Fruit fly (Drosophila melanogaster) whole organism, embryonic: ENCODE results near the gene CG32681.
A peak's percentile ranks its signal among the peaks of the same experiment; 100 is the strongest.

Source experiments
- Abd-B ChIP-seq: fragments of 200-800 bp; sonication (Bioruptor generic); optimal IDR thresholded peaks from 2 replicates; lab custom pipeline; 2018; ENCODE audit warnings: missing biosample characterization, mild to moderate bottlenecking, missing genetic modification characterization, moderate library complexity
- Adf1 ChIP-seq: fragments of 200-800 bp; sonication (Bioruptor generic); IDR thresholded peaks from 2 replicates; pipeline ENCODE4 v1.3.6; 2022; ENCODE audit warnings: missing biosample characterization, missing genetic modification characterization
- Antp ChIP-seq: fragments of 200-800 bp; sonication (Bioruptor generic); optimal IDR thresholded peaks from 3 replicates; lab custom pipeline; 2016; ENCODE audit warnings: missing biosample characterization, missing genetic modification characterization
- Bdp1 ChIP-seq: fragments of 200-800 bp; sonication (Bioruptor generic); optimal IDR thresholded peaks from 3 replicates; lab custom pipeline; 2016; ENCODE audit warnings: missing biosample characterization, missing genetic modification characterization
- Bgb ChIP-seq: fragments of 200-800 bp; sonication (Bioruptor generic); IDR thresholded peaks from 2 replicates; pipeline ENCODE4 v1.3.6; 2022; ENCODE audit warnings: missing biosample characterization, missing genetic modification characterization; ENCODE audit not compliant: partially characterized antibody
- BtbVII ChIP-seq: fragments of 200-800 bp; sonication (Bioruptor generic); optimal IDR thresholded peaks from 3 replicates; lab custom pipeline; 2017; ENCODE audit warnings: missing biosample characterization, mild to moderate bottlenecking, missing genetic modification characterization
- CG10431 ChIP-seq: fragments of 200-800 bp; sonication (Bioruptor generic); optimal IDR thresholded peaks from 3 replicates; lab custom pipeline; 2018; ENCODE audit warnings: missing biosample characterization, mild to moderate bottlenecking, missing genetic modification characterization
- CG11696 ChIP-seq: fragments of 200-800 bp; sonication (Bioruptor generic); IDR thresholded peaks from 2 replicates; pipeline ENCODE4 v1.3.6; 2022; ENCODE audit warnings: missing biosample characterization, missing genetic modification characterization
- CG12299 ChIP-seq: fragments of 200-800 bp; sonication (Bioruptor generic); optimal IDR thresholded peaks from 2 replicates; lab custom pipeline; 2018; ENCODE audit warnings: missing biosample characterization, mild to moderate bottlenecking, missing genetic modification characterization
- CG13296 ChIP-seq: fragments of 200-800 bp; sonication (Bioruptor generic); optimal IDR thresholded peaks from 3 replicates; lab custom pipeline; 2018; ENCODE audit warnings: missing biosample characterization, mild to moderate bottlenecking, missing genetic modification characterization
- CG15073 ChIP-seq: fragments of 200-800 bp; sonication (Bioruptor generic); optimal IDR thresholded peaks from 2 replicates; lab custom pipeline; 2016; ENCODE audit warnings: missing biosample characterization, missing genetic modification characterization
- CG1529 ChIP-seq: fragments of 200-800 bp; sonication (Bioruptor generic); optimal IDR thresholded peaks from 3 replicates; lab custom pipeline; 2018; ENCODE audit warnings: missing biosample characterization, missing genetic modification characterization
- CG18011 ChIP-seq: fragments of 200-800 bp; sonication (Bioruptor generic); optimal IDR thresholded peaks from 2 replicates; lab custom pipeline; 2017; ENCODE audit warnings: missing biosample characterization, missing genetic modification characterization, mild to moderate bottlenecking, moderate library complexity, missing genotype
- CG2199 ChIP-seq: fragments of 200-800 bp; sonication (Bioruptor generic); IDR thresholded peaks from 3 replicates; pipeline ENCODE4 v1.3.6; 2022; ENCODE audit warnings: missing biosample characterization, missing genetic modification characterization
- CG2712 ChIP-seq: fragments of 200-800 bp; optimal IDR thresholded peaks from 3 replicates; lab custom pipeline; 2019; ENCODE audit warnings: missing biosample characterization, mild to moderate bottlenecking, missing genetic modification characterization, moderate library complexity
- CG31388 ChIP-seq: fragments of 200-800 bp; sonication (Bioruptor generic); optimal IDR thresholded peaks from 2 replicates; lab custom pipeline; 2016; ENCODE audit warnings: missing biosample characterization, missing genetic modification characterization
- CG3407 ChIP-seq: fragments of 200-800 bp; sonication (Bioruptor generic); optimal IDR thresholded peaks from 2 replicates; lab custom pipeline; 2018; ENCODE audit warnings: missing biosample characterization, mild to moderate bottlenecking, missing genetic modification characterization
- CG3726 ChIP-seq: fragments of 200-800 bp; sonication (Bioruptor generic); IDR thresholded peaks from 3 replicates; pipeline ENCODE4, ENCODE4 v1.3.6; 2022; ENCODE audit warnings: missing biosample characterization, missing genetic modification characterization
- CG42726 ChIP-seq: fragments of 200-800 bp; sonication (Bioruptor generic); IDR thresholded peaks from 2 replicates; pipeline ENCODE4 v1.3.6; 2022; ENCODE audit warnings: missing biosample characterization, missing genetic modification characterization; ENCODE audit not compliant: partially characterized antibody
- CG4328 ChIP-seq: fragments of 200-800 bp; sonication (Bioruptor generic); optimal IDR thresholded peaks from 3 replicates; lab custom pipeline; 2017; ENCODE audit warnings: missing biosample characterization, missing genetic modification reagents, missing genetic modification characterization
- CG4360 ChIP-seq: fragments of 200-800 bp; sonication (Bioruptor generic); IDR thresholded peaks from 2 replicates; pipeline ENCODE4 v1.3.6; 2022; ENCODE audit warnings: missing biosample characterization, missing genetic modification characterization
- CG43689 ChIP-seq: fragments of 200-800 bp; sonication (Bioruptor generic); IDR thresholded peaks from 2 replicates; pipeline ENCODE4 v1.3.6; 2022; ENCODE audit warnings: missing biosample characterization, missing genetic modification characterization
- CG4404 ChIP-seq: fragments of 200-800 bp; sonication (Bioruptor generic); IDR thresholded peaks from 2 replicates; pipeline ENCODE4 v1.3.6; 2022; ENCODE audit warnings: missing biosample characterization, missing genetic modification characterization
- CG4854 ChIP-seq: fragments of 200-800 bp; sonication (Bioruptor generic); optimal IDR thresholded peaks from 2 replicates; lab custom pipeline; 2016; ENCODE audit warnings: missing biosample characterization, missing genetic modification characterization, inconsistent platforms
- CG7271 ChIP-seq: fragments of 200-800 bp; sonication (Bioruptor generic); optimal IDR thresholded peaks from 2 replicates; lab custom pipeline; 2018; ENCODE audit warnings: missing biosample characterization, mild to moderate bottlenecking, missing genetic modification characterization, moderate library complexity
- CG7839 ChIP-seq: fragments of 200-800 bp; sonication (Bioruptor generic); optimal IDR thresholded peaks from 3 replicates; lab custom pipeline; 2018; ENCODE audit warnings: missing biosample characterization, mild to moderate bottlenecking, missing genetic modification characterization, moderate library complexity
- CG8290 ChIP-seq, 3 experiments: fragments of 200-800 bp; sonication (Bioruptor generic); optimal IDR thresholded peaks; 2 replicates each; lab custom pipeline; 2016 to 2019; ENCODE audit warnings: missing biosample characterization in 3 of 3, missing genetic modification characterization in 3 of 3, mild to moderate bottlenecking in 2 of 3, moderate library complexity in 1 of 3
- Chrac-16 ChIP-seq: fragments of 200-800 bp; sonication (Bioruptor generic); optimal IDR thresholded peaks from 3 replicates; lab custom pipeline; 2016; ENCODE audit warnings: missing biosample characterization, missing genetic modification characterization
- D ChIP-seq, 2 experiments: fragments of 200-800 bp in 1 of 2; fragments of >200 bp in 1 of 2; sonication (Bioruptor generic) in 1 of 2; optimal IDR thresholded peaks; 2 replicates in 1 of 2; 3 replicates in 1 of 2; lab custom pipeline; 2017; ENCODE audit warnings: mild to moderate bottlenecking in 1 of 2, missing biosample characterization in 1 of 2, missing genetic modification characterization in 1 of 2, missing genetic modification reagents in 1 of 2
- D19A ChIP-seq: fragments of 200-800 bp; optimal IDR thresholded peaks from 3 replicates; lab custom pipeline; 2019; ENCODE audit warnings: missing biosample characterization, mild to moderate bottlenecking, missing genetic modification characterization, moderate library complexity
- Dad ChIP-seq: fragments of 200-800 bp; sonication (Bioruptor generic); optimal IDR thresholded peaks from 3 replicates; lab custom pipeline; 2016; ENCODE audit warnings: missing biosample characterization, missing genetic modification characterization
- Dfd ChIP-seq, 2 experiments: fragments of >200 bp; optimal IDR thresholded peaks; 2 replicates each; lab custom pipeline; 2017; ENCODE audit warnings: missing biosample characterization in 2 of 2, missing genetic modification characterization in 2 of 2
- Dref ChIP-seq: fragments of 200-800 bp; sonication (Bioruptor generic); IDR thresholded peaks from 2 replicates; pipeline ENCODE4 v1.3.6; 2022; ENCODE audit warnings: missing biosample characterization, missing genetic modification characterization
- ERR ChIP-seq: fragments of 200-800 bp; sonication (Bioruptor generic); optimal IDR thresholded peaks from 2 replicates; lab custom pipeline; 2016; ENCODE audit warnings: missing biosample characterization, missing genetic modification characterization
- GATAe ChIP-seq: fragments of 200-800 bp; sonication (Bioruptor generic); conservative IDR thresholded peaks from 2 replicates; pipeline ENCODE4 v1.3.6; 2022; ENCODE audit warnings: missing biosample characterization, missing genetic modification characterization
- Oaz ChIP-seq: fragments of 200-800 bp; sonication (Bioruptor generic); IDR thresholded peaks from 2 replicates; pipeline ENCODE4 v1.3.6; 2022; ENCODE audit warnings: missing biosample characterization, missing genetic modification characterization
- Scr ChIP-seq: fragments of 200-800 bp; sonication (Bioruptor generic); IDR thresholded peaks from 2 replicates; pipeline ENCODE4 v1.3.6; 2022; ENCODE audit warnings: missing biosample characterization, missing genetic modification characterization; ENCODE audit not compliant: partially characterized antibody
- Trl ChIP-seq, 3 experiments: fragments of >200 bp in 2 of 3; fragments of 200-800 bp in 1 of 3; sonication (Bioruptor generic) in 1 of 3; optimal IDR thresholded peaks; 2 replicates in 1 of 3; 3 replicates in 2 of 3; lab custom pipeline; 2016 to 2017; ENCODE audit warnings: missing biosample characterization in 1 of 3, missing genetic modification characterization in 1 of 3
- al ChIP-seq: fragments of 200-800 bp; sonication (Bioruptor generic); IDR thresholded peaks from 2 replicates; pipeline ENCODE4 v1.3.6; 2022; ENCODE audit warnings: missing biosample characterization, missing genetic modification characterization
- btn ChIP-seq: fragments of 200-800 bp; sonication (Bioruptor generic); optimal IDR thresholded peaks from 2 replicates; lab custom pipeline; 2016; ENCODE audit warnings: missing biosample characterization, missing genetic modification characterization
- crol ChIP-seq: fragments of 200-800 bp; sonication (Bioruptor generic); IDR thresholded peaks from 2 replicates; pipeline ENCODE4 v1.3.6; 2022; ENCODE audit warnings: missing biosample characterization, missing genetic modification characterization
- dimm ChIP-seq: fragments of 200-800 bp; sonication (Bioruptor generic); IDR thresholded peaks from 2 replicates; pipeline ENCODE4 v1.3.6; 2022; ENCODE audit warnings: missing biosample characterization, missing genetic modification characterization
- dpn ChIP-seq, 2 experiments: fragments of 200-800 bp; sonication (Bioruptor generic); optimal IDR thresholded peaks; 3 replicates each; lab custom pipeline; 2016; ENCODE audit warnings: missing biosample characterization in 2 of 2, missing genetic modification characterization in 2 of 2
- fd3F ChIP-seq: fragments of 200-800 bp; sonication (Bioruptor generic); optimal IDR thresholded peaks from 2 replicates; lab custom pipeline; 2018; ENCODE audit warnings: missing biosample characterization, mild to moderate bottlenecking, missing genetic modification characterization, moderate library complexity
- lilli ChIP-seq: fragments of 200-800 bp; sonication (Bioruptor generic); optimal IDR thresholded peaks from 3 replicates; lab custom pipeline; 2016; ENCODE audit warnings: missing biosample characterization, missing genetic modification characterization
- pita ChIP-seq: fragments of 200-800 bp; sonication (Bioruptor generic); optimal IDR thresholded peaks from 2 replicates; lab custom pipeline; 2017; ENCODE audit warnings: missing biosample characterization, mild to moderate bottlenecking, missing genetic modification characterization
- schlank ChIP-seq: fragments of 200-800 bp; sonication (Bioruptor generic); optimal IDR thresholded peaks from 2 replicates; lab custom pipeline; 2018; ENCODE audit warnings: missing biosample characterization, mild to moderate bottlenecking, missing genetic modification characterization
- scrt ChIP-seq: fragments of 200-800 bp; sonication (Bioruptor generic); optimal IDR thresholded peaks from 2 replicates; lab custom pipeline; 2018; ENCODE audit warnings: missing biosample characterization, mild to moderate bottlenecking, missing genetic modification characterization, moderate library complexity
- ssp ChIP-seq: fragments of 200-800 bp; sonication (Bioruptor generic); IDR thresholded peaks from 2 replicates; pipeline ENCODE4 v1.3.6; 2022; ENCODE audit warnings: missing biosample characterization, missing genetic modification characterization

The CG32681 gene

DNA sequence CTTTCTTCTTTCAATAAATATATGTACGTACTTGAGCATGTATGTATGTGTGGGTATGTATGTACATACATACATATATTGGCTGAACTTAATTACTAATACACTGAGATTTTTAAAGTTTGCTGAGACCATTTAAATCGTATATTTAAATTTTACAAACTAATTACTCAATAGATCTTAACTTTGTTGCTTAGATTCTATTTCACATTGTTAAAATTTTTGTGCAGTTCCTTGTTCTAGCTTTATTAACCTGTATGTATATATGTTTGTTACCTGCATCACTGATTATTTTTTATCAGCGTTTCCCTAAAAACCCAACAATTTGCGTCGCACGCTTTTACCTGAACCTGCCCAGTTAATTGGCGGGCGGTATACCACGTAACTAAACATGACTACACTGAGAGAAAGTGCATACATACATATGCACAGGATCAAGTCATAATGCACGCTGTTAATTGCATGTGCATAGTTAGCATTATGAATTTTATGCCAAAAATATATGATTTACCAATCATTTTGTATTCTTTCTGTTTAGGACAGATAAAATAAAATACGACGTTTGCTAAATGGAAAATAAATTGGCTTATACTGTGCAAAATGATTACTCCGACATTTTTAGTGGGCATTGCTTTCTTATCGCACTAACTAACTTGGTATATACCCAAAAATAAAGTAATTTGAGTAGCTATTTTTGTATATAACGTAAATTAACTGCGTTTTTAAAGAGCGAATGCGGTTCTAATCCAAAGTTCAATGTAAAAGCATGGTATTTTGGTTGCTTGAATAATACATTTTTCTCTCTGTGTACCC, 18.4 kb downstream of the CG32681 start (continued):
- no peak for TF ChIP-seq CG3407 (GFP tag; lab: Kevin White, UChicago)
- TF ChIP-seq Trl (optimal IDR thresholded peaks at IDR 0.05; lab: Kevin White, UChicago): no peak
- peak; percentile 26 for TF ChIP-seq Trl (GFP tag; optimal IDR thresholded peaks at IDR 0.05; lab: Kevin White, UChicago)
- TF ChIP-seq CG11696 (GFP tag; lab: Robert Waterston, UW): no peak
- no peak for TF ChIP-seq Bgb
- no peak for TF ChIP-seq pita (GFP tag; lab: Kevin White, UChicago)
- no peak for TF ChIP-seq CG15073 (GFP tag; lab: Kevin White, UChicago)
- no peak for TF ChIP-seq ERR (GFP tag; lab: Kevin White, UChicago)
- peak; percentile 33 for TF ChIP-seq CG7839
- no peak for TF ChIP-seq Scr (GFP tag; lab: Robert Waterston, UW)
- peak; percentile 32 for TF ChIP-seq Chrac-16 (GFP tag; lab: Kevin White, UChicago)
- no peak for TF ChIP-seq btn
- no peak for TF ChIP-seq Bdp1 (GFP tag; lab: Kevin White, UChicago)
- no peak for TF ChIP-seq CG13296 (GFP tag; lab: Kevin White, UChicago)
- no peak for TF ChIP-seq scrt (GFP tag; lab: Kevin White, UChicago)
- TF ChIP-seq CG43689: no peak
- no peak for TF ChIP-seq CG4404
- TF ChIP-seq Dref (GFP tag; lab: Robert Waterston, UW): no peak
- no peak for TF ChIP-seq ssp
- no peak for TF ChIP-seq Oaz (GFP tag; lab: Robert Waterston, UW)
- TF ChIP-seq schlank: no peak
- peak; percentile 12 for TF ChIP-seq D19A (tag; lab: Kevin White, UChicago)
- no peak for TF ChIP-seq Antp (GFP tag; lab: Kevin White, UChicago)
- no peak for TF ChIP-seq CG8290 (GFP tag; optimal IDR thresholded peaks at IDR 0.05; lab: Kevin White, UChicago)
- peak in 1 of 2 experiments; percentile 8 for TF ChIP-seq CG8290 (tag; optimal IDR thresholded peaks at IDR 0.05; lab: Kevin White, UChicago)
- no peak for TF ChIP-seq CG1529 (GFP tag; lab: Kevin White, UChicago)
- no peak for TF ChIP-seq Dad (GFP tag; lab: Kevin White, UChicago)
- TF ChIP-seq CG4854 (GFP tag; lab: Kevin White, UChicago): no peak
- peak; percentile 26 for TF ChIP-seq lilli (GFP tag; lab: Kevin White, UChicago)
- TF ChIP-seq GATAe (GFP tag; lab: Robert Waterston, UW): no peak
- no peak for TF ChIP-seq crol (GFP tag; lab: Robert Waterston, UW)
- TF ChIP-seq CG2199 (GFP tag; lab: Robert Waterston, UW): no peak
- TF ChIP-seq CG2712 (tag; lab: Kevin White, UChicago): peak; percentile 3
- TF ChIP-seq dpn (GFP tag; optimal IDR thresholded peaks at IDR 0.05; lab: Kevin White, UChicago): peak in 1 of 2 experiments; percentile 25
- TF ChIP-seq CG18011 (GFP tag; lab: Kevin White, UChicago): no peak
- TF ChIP-seq dimm: no peak
- no peak for TF ChIP-seq CG4360 (GFP tag; lab: Robert Waterston, UW)
- peak; percentile 22 for TF ChIP-seq BtbVII (GFP tag; lab: Kevin White, UChicago)
- TF ChIP-seq Adf1 (GFP tag; lab: Robert Waterston, UW): no peak
- TF ChIP-seq CG7271 (tag; lab: Kevin White, UChicago): no peak
- peak; percentile 5 for TF ChIP-seq CG4328
- no peak for TF ChIP-seq CG31388 (GFP tag; lab: Kevin White, UChicago)
- TF ChIP-seq CG42726 (GFP tag; lab: Robert Waterston, UW): no peak
- no peak for TF ChIP-seq D (optimal IDR thresholded peaks at IDR 0.05; lab: Kevin White, UChicago)
- peak; percentile 27 for TF ChIP-seq D (GFP tag; optimal IDR thresholded peaks at IDR 0.05; lab: Kevin White, UChicago)
- no peak for TF ChIP-seq Dfd (GFP tag; optimal IDR thresholded peaks at IDR 0.05; lab: Kevin White, UChicago)
- TF ChIP-seq CG12299 (tag; lab: Kevin White, UChicago): no peak
- no peak for TF ChIP-seq Abd-B (GFP tag; lab: Kevin White, UChicago)
- TF ChIP-seq CG3726 (GFP tag; lab: Robert Waterston, UW): no peak
- TF ChIP-seq CG10431 (GFP tag; lab: Kevin White, UChicago): no peak
- TF ChIP-seq fd3F: no peak
- no peak for TF ChIP-seq al (GFP tag; lab: Robert Waterston, UW)
